Worm (Caenorhabditis elegans) whole organism, L1 larva: ENCODE measurements around the gene F09G2.1.

Experiments used
- C16A3.4 ChIP-seq: fragments of 150-350 bp; optimal IDR thresholded peaks from 2 replicates; lab custom pipeline; 2014; ENCODE audit warnings: missing biosample characterization, missing genetic modification characterization
- C34B4.2 ChIP-seq: sonication (generic microtip); optimal IDR thresholded peaks from 2 replicates; lab custom pipeline; 2017; ENCODE audit warnings: mild to moderate bottlenecking, missing genetic modification characterization, missing compliant biosample characterization
- F16B12.6 ChIP-seq: fragments of 150-350 bp; optimal IDR thresholded peaks from 2 replicates; lab custom pipeline; 2014; ENCODE audit warnings: missing biosample characterization, missing genetic modification characterization
- alr-1 ChIP-seq: fragments of 200-800 bp; sonication (Bioruptor generic); optimal IDR thresholded peaks from 2 replicates; lab custom pipeline; 2018; ENCODE audit warnings: borderline replicate concordance, mild to moderate bottlenecking, missing genetic modification characterization, missing compliant biosample characterization
- aly-2 ChIP-seq: fragments of 150-350 bp; optimal IDR thresholded peaks from 2 replicates; lab custom pipeline; 2014; ENCODE audit warnings: missing biosample characterization, missing genetic modification characterization
- ama-1 ChIP-seq: fragments of 150-350 bp; optimal IDR thresholded peaks from 2 replicates; lab custom pipeline; 2014
- ceh-8 ChIP-seq: fragments of 200-800 bp; sonication (Bioruptor generic); optimal IDR thresholded peaks from 2 replicates; lab custom pipeline; 2018; ENCODE audit warnings: mild to moderate bottlenecking, missing genetic modification characterization, moderate library complexity, missing compliant biosample characterization
- ceh-82 ChIP-seq, 3 experiments: fragments of 150-350 bp in 1 of 3; sonication (generic microtip) in 2 of 3; optimal IDR thresholded peaks; 2 replicates each; lab custom pipeline; 2014 to 2017; ENCODE audit warnings: missing biosample characterization in 3 of 3, missing genetic modification characterization in 3 of 3
- ceh-88 ChIP-seq: fragments of 200-800 bp; sonication (Bioruptor generic); IDR thresholded peaks from 2 replicates; pipeline ENCODE4 v1.3.6; 2022; ENCODE audit warnings: missing genetic modification characterization, missing compliant biosample characterization
- dsc-1 ChIP-seq: sonication (generic microtip); optimal IDR thresholded peaks from 2 replicates; lab custom pipeline; 2016; ENCODE audit warnings: mild to moderate bottlenecking, missing genetic modification characterization, missing compliant biosample characterization
- efl-1 ChIP-seq, 4 experiments: fragments of 150-350 bp; optimal IDR thresholded peaks in 3 of 4; peaks in 1 of 4; 1 replicate in 1 of 4; 2 replicates in 3 of 4; lab custom pipeline; 2014; ENCODE audit warnings: missing biosample characterization in 2 of 4, missing genetic modification characterization in 2 of 4, missing genetic modification reagents in 2 of 4
- efl-3 ChIP-seq: fragments of 200-800 bp; sonication (Bioruptor generic); optimal IDR thresholded peaks from 2 replicates; lab custom pipeline; 2018; ENCODE audit warnings: mild to moderate bottlenecking, missing genetic modification characterization, missing compliant biosample characterization
- elt-2 ChIP-seq: sonication (generic microtip); optimal IDR thresholded peaks from 2 replicates; lab custom pipeline; 2016; ENCODE audit warnings: missing genetic modification characterization, mild to moderate bottlenecking, inconsistent platforms, missing compliant biosample characterization, missing genetic modification reagents
- elt-3 ChIP-seq, 6 experiments: fragments of 150-350 bp in 1 of 6; sonication (generic microtip); optimal IDR thresholded peaks; 2 replicates each; lab custom pipeline; 2017 to 2018; ENCODE audit warnings: missing biosample characterization in 6 of 6, missing genetic modification characterization in 6 of 6, inconsistent platforms in 1 of 6
- ets-5 ChIP-seq: fragments of 200-800 bp; sonication (Bioruptor generic); IDR thresholded peaks from 2 replicates; pipeline ENCODE4 v1.3.6; 2022; ENCODE audit warnings: missing genetic modification characterization, missing compliant biosample characterization
- isw-1 ChIP-seq: fragments of 200-800 bp; sonication (Bioruptor generic); IDR thresholded peaks from 2 replicates; pipeline ENCODE4 v1.3.6; 2022; ENCODE audit warnings: missing genetic modification characterization, missing compliant biosample characterization
- lin-35 ChIP-seq, 2 experiments: fragments of 150-350 bp; optimal IDR thresholded peaks; 2 replicates each; lab custom pipeline; 2014; ENCODE audit warnings: missing biosample characterization in 2 of 2, missing genetic modification characterization in 2 of 2, missing genetic modification reagents in 2 of 2
- lir-3 ChIP-seq: sonication (generic microtip); optimal IDR thresholded peaks from 2 replicates; lab custom pipeline; 2016; ENCODE audit warnings: mild to moderate bottlenecking, missing genetic modification characterization, moderate library complexity, missing compliant biosample characterization; ENCODE audit not compliant: poor library complexity
- lsy-2 ChIP-seq, 2 experiments: fragments of 150-350 bp; optimal IDR thresholded peaks; 2 replicates each; lab custom pipeline; 2014; ENCODE audit warnings: missing biosample characterization in 2 of 2, missing genetic modification characterization in 2 of 2
- mab-9 ChIP-seq: fragments of 200-800 bp; sonication (Bioruptor generic); IDR thresholded peaks from 2 replicates; pipeline ENCODE4 v1.3.6; 2022; ENCODE audit warnings: missing genetic modification reagents, missing genetic modification characterization, missing compliant biosample characterization
- mep-1 ChIP-seq: fragments of 150-350 bp; optimal IDR thresholded peaks from 2 replicates; lab custom pipeline; 2014; ENCODE audit warnings: missing biosample characterization, missing genetic modification characterization
- nhr-12 ChIP-seq: sonication (generic microtip); optimal IDR thresholded peaks from 2 replicates; lab custom pipeline; 2017; ENCODE audit warnings: missing biosample characterization, missing genetic modification characterization
- nhr-19 ChIP-seq: fragments of 200-800 bp; sonication (Bioruptor generic); conservative IDR thresholded peaks from 2 replicates; pipeline ENCODE4 v1.3.6; 2022; ENCODE audit warnings: missing genetic modification characterization, missing compliant biosample characterization
- nhr-20 ChIP-seq: sonication (generic microtip); optimal IDR thresholded peaks from 2 replicates; lab custom pipeline; 2016; ENCODE audit warnings: mild to moderate bottlenecking, missing genetic modification characterization, missing compliant biosample characterization
- nhr-47 ChIP-seq: sonication (generic microtip); optimal IDR thresholded peaks from 2 replicates; lab custom pipeline; 2016; ENCODE audit warnings: mild to moderate bottlenecking, missing genetic modification characterization, moderate library complexity, missing compliant biosample characterization
- nhr-71 ChIP-seq: sonication (generic microtip); optimal IDR thresholded peaks from 2 replicates; lab custom pipeline; 2016; ENCODE audit warnings: mild to moderate bottlenecking, missing genetic modification characterization, moderate library complexity, missing compliant biosample characterization
- nhr-76 ChIP-seq: sonication (generic microtip); optimal IDR thresholded peaks from 2 replicates; lab custom pipeline; 2017; ENCODE audit warnings: missing biosample characterization, missing genetic modification characterization
- nhr-77 ChIP-seq: fragments of 150-350 bp; optimal IDR thresholded peaks from 2 replicates; lab custom pipeline; 2014; ENCODE audit warnings: missing biosample characterization, missing genetic modification characterization
- nhr-85 ChIP-seq: sonication (generic microtip); peaks from one replicate; lab custom pipeline; 2016; ENCODE audit warnings: missing genetic modification characterization, inconsistent platforms, missing compliant biosample characterization
- nhr-90 ChIP-seq: sonication (generic microtip); optimal IDR thresholded peaks from 2 replicates; lab custom pipeline; 2016; ENCODE audit warnings: mild to moderate bottlenecking, missing genetic modification characterization, missing compliant biosample characterization; ENCODE audit not compliant: poor library complexity
- pag-3 ChIP-seq: sonication (generic microtip); optimal IDR thresholded peaks from 2 replicates; lab custom pipeline; 2017; ENCODE audit warnings: missing genetic modification characterization, mild to moderate bottlenecking, missing compliant biosample characterization, antibody characterized with exemption, borderline replicate concordance; ENCODE audit not compliant: insufficient read depth
- pax-3 ChIP-seq: fragments of 200-800 bp; sonication (Bioruptor generic); optimal IDR thresholded peaks from 2 replicates; lab custom pipeline; 2018; ENCODE audit warnings: mild to moderate bottlenecking, missing genetic modification characterization, moderate library complexity, missing compliant biosample characterization
- rnt-1 ChIP-seq: sonication (generic microtip); optimal IDR thresholded peaks from 2 replicates; lab custom pipeline; 2016; ENCODE audit warnings: mild to moderate bottlenecking, missing genetic modification characterization, moderate library complexity, missing compliant biosample characterization
- snpc-4 ChIP-seq: fragments of 150-350 bp; optimal IDR thresholded peaks from 2 replicates; lab custom pipeline; 2014; ENCODE audit warnings: missing biosample characterization, missing genetic modification characterization
- snu-23 ChIP-seq: sonication (generic microtip); optimal IDR thresholded peaks from 2 replicates; lab custom pipeline; 2016; ENCODE audit warnings: missing genetic modification characterization, missing compliant biosample characterization
- sptf-1 ChIP-seq: fragments of 150-350 bp; optimal IDR thresholded peaks from 2 replicates; lab custom pipeline; 2014; ENCODE audit warnings: missing biosample characterization, missing genetic modification characterization
- swsn-7 ChIP-seq: sonication (generic microtip); optimal IDR thresholded peaks from 2 replicates; lab custom pipeline; 2016; ENCODE audit warnings: missing genetic modification characterization, missing compliant biosample characterization
- tbx-2 ChIP-seq: sonication (generic microtip); optimal IDR thresholded peaks from 2 replicates; lab custom pipeline; 2016; ENCODE audit warnings: missing genetic modification characterization, missing compliant biosample characterization
- tlp-1 ChIP-seq: fragments of 150-350 bp; optimal IDR thresholded peaks from 2 replicates; lab custom pipeline; 2014; ENCODE audit warnings: missing biosample characterization, missing genetic modification characterization
- unc-30 ChIP-seq: sonication (generic microtip); optimal IDR thresholded peaks from 2 replicates; lab custom pipeline; 2017; ENCODE audit warnings: missing biosample characterization, missing genetic modification characterization
- unc-62 ChIP-seq: fragments of 150-350 bp; optimal IDR thresholded peaks from 2 replicates; lab custom pipeline; 2014; ENCODE audit warnings: missing biosample characterization, missing genetic modification reagents, missing genetic modification characterization
- unc-86 ChIP-seq: sonication (generic microtip); optimal IDR thresholded peaks from 2 replicates; lab custom pipeline; 2016; ENCODE audit warnings: missing genetic modification characterization, missing compliant biosample characterization
- unc-98 ChIP-seq: fragments of 200-800 bp; sonication (Bioruptor generic); IDR thresholded peaks from 2 replicates; pipeline ENCODE4 v1.3.6; 2022; ENCODE audit warnings: missing genetic modification characterization, missing compliant biosample characterization
- vab-15 ChIP-seq: sonication (generic microtip); optimal IDR thresholded peaks from 2 replicates; lab custom pipeline; 2017; ENCODE audit warnings: missing genotype, mild to moderate bottlenecking, missing genetic modification characterization, missing compliant biosample characterization
- zip-4 ChIP-seq: fragments of 200-800 bp; sonication (Bioruptor generic); optimal IDR thresholded peaks from 2 replicates; lab custom pipeline; 2018; ENCODE audit warnings: mild to moderate bottlenecking, missing genetic modification characterization, moderate library complexity, missing compliant biosample characterization
- ztf-4 ChIP-seq: fragments of 150-350 bp; optimal IDR thresholded peaks from 2 replicates; lab custom pipeline; 2014; ENCODE audit warnings: missing biosample characterization, missing genetic modification characterization

The F09G2.1 gene

DNA sequence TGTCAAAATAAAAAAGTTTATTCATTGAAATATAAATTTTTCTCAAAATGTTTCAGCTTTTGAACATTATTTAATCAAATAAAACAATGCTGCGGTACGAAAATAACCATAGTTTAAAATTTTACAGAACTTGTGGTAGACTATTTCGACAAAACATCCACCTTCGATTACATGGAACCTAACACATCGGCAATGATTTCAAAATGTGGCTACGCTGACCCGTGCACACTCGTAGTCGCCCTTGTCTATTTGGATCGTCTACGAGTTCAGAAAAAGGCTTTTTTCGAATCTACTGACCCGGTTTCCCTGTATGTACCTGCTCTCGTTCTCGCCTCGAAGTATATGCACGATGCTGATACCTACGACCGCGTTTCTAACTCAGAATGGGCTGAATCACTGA, 3.0 kb upstream of the F09G2.1 start:
- TF ChIP-seq C16A3.4 (tag; lab: Kevin White, UChicago): no peak
- TF ChIP-seq unc-62 (GFP tag; lab: Kevin White, UChicago): no peak
- no peak for TF ChIP-seq lir-3 (tag; lab: Kevin White, UChicago)
- no peak for TF ChIP-seq nhr-77 (tag; lab: Kevin White, UChicago)
- no peak for TF ChIP-seq nhr-76 (tag; lab: Kevin White, UChicago)
- TF ChIP-seq unc-86 (tag; lab: Kevin White, UChicago): no peak
- TF ChIP-seq isw-1 (GFP tag; lab: Robert Waterston, UW): no peak
- TF ChIP-seq ets-5: no peak
- TF ChIP-seq swsn-7 (tag; lab: Kevin White, UChicago): no peak
- no peak for TF ChIP-seq C34B4.2 (tag; lab: Kevin White, UChicago)
- TF ChIP-seq sptf-1 (tag; lab: Kevin White, UChicago): no peak
- TF ChIP-seq lsy-2 (tag; optimal IDR thresholded peaks at IDR 0.05; lab: Kevin White, UChicago): no peak
- TF ChIP-seq, all 84 proteins: peak for 0

- TF ChIP-seq nhr-12 (tag; lab: Kevin White, UChicago) (no peak), pag-3 (no peak), aly-2 (tag; lab: Kevin White, UChicago) (peak; percentile 59), pax-3 (tag; lab: Kevin White, UChicago) (peak; percentile 2), elt-2 (peak; percentile 66), sptf-1 (tag; lab: Kevin White, UChicago) (no peak), zip-4 (GFP tag; lab: Kevin White, UChicago) (no peak), unc-86 (tag; lab: Kevin White, UChicago) (no peak), snpc-4 (tag; lab: Kevin White, UChicago) (no peak), dsc-1 (no peak), ztf-4 (tag; lab: Kevin White, UChicago) (no peak), nhr-20 (tag; lab: Kevin White, UChicago) (no peak), ceh-82 (tag; optimal IDR thresholded peaks at IDR 0.05; lab: Kevin White, UChicago) (no peak), unc-62 (GFP tag; lab: Kevin White, UChicago) (no peak), unc-98 (GFP tag; lab: Robert Waterston, UW) (no peak), lin-35 (GFP tag; optimal IDR thresholded peaks at IDR 0.05; lab: Kevin White, UChicago) (peak in 1 of 2 experiments; percentile 31), nhr-90 (tag; lab: Kevin White, UChicago) (peak; percentile 13), snu-23 (GFP tag; lab: Kevin White, UChicago) (peak; percentile 9), unc-30 (tag; lab: Kevin White, UChicago) (no peak), ama-1 (peak; percentile 81), tlp-1 (no peak), nhr-47 (tag; lab: Kevin White, UChicago) (peak; percentile 4), vab-15 (tag; lab: Kevin White, UChicago) (no peak), nhr-71 (tag; lab: Kevin White, UChicago) (peak; percentile 1), efl-1 (optimal IDR thresholded peaks at IDR 0.05; lab: Kevin White, UChicago) (no peak), efl-1 (GFP tag; optimal IDR thresholded peaks at IDR 0.05 in 1 of 2; lab: Kevin White, UChicago) (peak in 1 of 2 experiments; percentile 91), nhr-85 (peak; percentile 45)
Observed at ce11 chrV:7198403-7198802, 1.6 kb upstream of the F09G2.1 start.

DNA sequence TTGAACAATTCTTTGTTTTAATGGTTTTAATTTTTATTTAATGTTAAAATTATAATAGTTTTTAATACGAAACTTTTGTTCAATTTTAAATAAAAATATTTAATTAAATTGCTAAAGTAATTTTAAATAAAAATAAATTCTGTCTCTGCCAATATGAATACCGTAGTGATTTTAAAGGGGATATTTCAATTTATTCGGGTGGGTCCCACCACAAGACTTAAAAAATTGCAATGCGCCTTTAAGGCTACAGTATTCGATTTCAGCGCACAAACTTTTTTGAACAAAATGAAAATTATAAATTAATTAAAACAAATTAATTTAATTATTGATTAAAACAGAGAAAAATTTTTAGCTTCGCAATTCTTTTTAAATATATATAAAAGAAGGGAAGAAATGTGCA, 955 bp upstream of the F09G2.1 start:
- TF ChIP-seq nhr-20 (tag; lab: Kevin White, UChicago) (no peak), ceh-8 (GFP tag; lab: Kevin White, UChicago) (no peak), nhr-19 (no peak), elt-3 (tag; optimal IDR thresholded peaks at IDR 0.05; lab: Kevin White, UChicago) (no peak), sptf-1 (tag; lab: Kevin White, UChicago) (no peak), ceh-88 (no peak), F16B12.6 (tag; lab: Kevin White, UChicago) (no peak), mab-9 (GFP tag; lab: Robert Waterston, UW) (no peak), tbx-2 (tag; lab: Kevin White, UChicago) (no peak), lin-35 (GFP tag; optimal IDR thresholded peaks at IDR 0.05; lab: Kevin White, UChicago) (no peak), alr-1 (tag; lab: Kevin White, UChicago) (no peak), mep-1 (no peak), rnt-1 (tag; lab: Kevin White, UChicago) (no peak), nhr-47 (tag; lab: Kevin White, UChicago) (no peak), pax-3 (tag; lab: Kevin White, UChicago) (no peak), efl-3 (GFP tag; lab: Kevin White, UChicago) (no peak)
- TF ChIP-seq, all 84 proteins: peak for 0
